Worm (Caenorhabditis elegans) whole organism, L4 larva: ENCODE results near the gene ccpp-6.

Experiments
- D1046.2 ChIP-seq: fragments of 200-800 bp; sonication (Bioruptor generic); IDR thresholded peaks from 2 replicates; pipeline ENCODE4 v1.3.6; 2022; ENCODE audit warnings: missing genetic modification characterization, missing compliant biosample characterization
- F10B5.3 ChIP-seq: sonication (generic microtip); optimal IDR thresholded peaks from 2 replicates; lab custom pipeline; 2016; ENCODE audit warnings: mild to moderate bottlenecking, missing genetic modification characterization, missing compliant biosample characterization
- F26F4.8 ChIP-seq: fragments of 200-800 bp; sonication (Bioruptor generic); conservative IDR thresholded peaks from 2 replicates; pipeline ENCODE4 v1.3.6; 2022; ENCODE audit warnings: missing genetic modification characterization, missing compliant biosample characterization
- Y105C5A.15 ChIP-seq: fragments of 200-800 bp; sonication (Bioruptor generic); IDR thresholded peaks from 2 replicates; pipeline ENCODE4 v1.3.6; 2022; ENCODE audit warnings: missing genetic modification characterization, missing compliant biosample characterization
- aha-1 ChIP-seq: fragments of 150-350 bp; peaks from one replicate; lab custom pipeline; 2014; ENCODE audit warnings: missing biosample characterization, missing genetic modification characterization
- arid-1 ChIP-seq: fragments of 200-800 bp; sonication (Bioruptor generic); conservative IDR thresholded peaks from 2 replicates; pipeline ENCODE4 v1.3.6; 2022; ENCODE audit warnings: missing genetic modification reagents, missing genetic modification characterization, missing compliant biosample characterization
- attf-4 ChIP-seq: sonication (generic microtip); optimal IDR thresholded peaks from 3 replicates; lab custom pipeline; 2017; ENCODE audit warnings: missing biosample characterization, missing genetic modification characterization
- ceh-28 ChIP-seq: fragments of 150-350 bp; optimal IDR thresholded peaks from 2 replicates; lab custom pipeline; 2014; ENCODE audit warnings: missing biosample characterization, missing genetic modification reagents, missing genetic modification characterization
- ceh-32 ChIP-seq: sonication (generic microtip); optimal IDR thresholded peaks from 2 replicates; lab custom pipeline; 2016; ENCODE audit warnings: mild to moderate bottlenecking, missing genetic modification characterization, missing compliant biosample characterization; ENCODE audit not compliant: poor library complexity
- ceh-62 ChIP-seq: sonication (generic microtip); optimal IDR thresholded peaks from 2 replicates; lab custom pipeline; 2017; ENCODE audit warnings: missing biosample characterization, missing genetic modification characterization
- ces-1 ChIP-seq: fragments of 150-350 bp; sonication (generic microtip); optimal IDR thresholded peaks from 4 replicates; lab custom pipeline; 2014; ENCODE audit warnings: missing biosample characterization, missing genetic modification reagents, missing genetic modification characterization
- ctbp-1 ChIP-seq: fragments of 200-800 bp; sonication (Bioruptor generic); IDR thresholded peaks from 2 replicates; pipeline ENCODE4 v1.3.6; 2022; ENCODE audit warnings: missing genetic modification reagents, missing genetic modification characterization, missing compliant biosample characterization
- daf-16 ChIP-seq, 3 experiments: sonication (generic microtip); optimal IDR thresholded peaks; 2 replicates each; lab custom pipeline; 2016 to 2017; ENCODE audit warnings: missing genetic modification characterization in 3 of 3, missing genetic modification reagents in 3 of 3, mild to moderate bottlenecking in 2 of 3, missing compliant biosample characterization in 2 of 3, missing biosample characterization in 1 of 3, moderate library complexity in 1 of 3
- dmd-8 ChIP-seq: fragments of 200-800 bp; sonication (Bioruptor generic); IDR thresholded peaks from 2 replicates; pipeline ENCODE4 v1.3.6; 2022; ENCODE audit warnings: missing genetic modification characterization, missing compliant biosample characterization
- dmd-9 ChIP-seq: fragments of 200-800 bp; sonication (Bioruptor generic); IDR thresholded peaks from 2 replicates; pipeline ENCODE4 v1.3.6; 2022; ENCODE audit warnings: missing genetic modification reagents, missing genetic modification characterization, missing compliant biosample characterization
- dpl-1 ChIP-seq: fragments of 150-350 bp; optimal IDR thresholded peaks from 2 replicates; lab custom pipeline; 2014; ENCODE audit warnings: missing biosample characterization, missing genetic modification reagents, missing genetic modification characterization
- dve-1 ChIP-seq: sonication (generic microtip); optimal IDR thresholded peaks from 2 replicates; lab custom pipeline; 2017; ENCODE audit warnings: antibody characterized with exemption, mild to moderate bottlenecking, missing genetic modification characterization, missing compliant biosample characterization; ENCODE audit not compliant: insufficient read depth
- egl-27 ChIP-seq: sonication (generic microtip); optimal IDR thresholded peaks from 3 replicates; lab custom pipeline; 2017; ENCODE audit warnings: missing biosample characterization, missing genetic modification reagents, missing genetic modification characterization
- egl-43 ChIP-seq: fragments of 200-800 bp; sonication (Bioruptor generic); IDR thresholded peaks from 2 replicates; pipeline ENCODE4 v1.3.6; 2022; ENCODE audit warnings: missing genetic modification reagents, missing genetic modification characterization, missing compliant biosample characterization
- hlh-11 ChIP-seq: fragments of 200-800 bp; sonication (Bioruptor generic); optimal IDR thresholded peaks from 2 replicates; lab custom pipeline; 2018; ENCODE audit warnings: mild to moderate bottlenecking, missing genetic modification characterization, missing compliant biosample characterization
- hlh-30 ChIP-seq: sonication (generic microtip); optimal IDR thresholded peaks from 2 replicates; lab custom pipeline; 2017; ENCODE audit warnings: antibody characterized with exemption, mild to moderate bottlenecking, missing genetic modification characterization, missing compliant biosample characterization; ENCODE audit not compliant: insufficient read depth
- lin-15B ChIP-seq: fragments of 150-350 bp; sonication (generic microtip); optimal IDR thresholded peaks from 3 replicates; lab custom pipeline; 2014; ENCODE audit warnings: missing biosample characterization, missing genetic modification characterization
- lin-38 ChIP-seq: fragments of 200-800 bp; sonication (Bioruptor generic); IDR thresholded peaks from 2 replicates; pipeline ENCODE4 v1.3.6; 2022; ENCODE audit warnings: missing genetic modification reagents, missing genetic modification characterization, missing compliant biosample characterization
- lir-3 ChIP-seq: sonication (generic microtip); optimal IDR thresholded peaks from 2 replicates; lab custom pipeline; 2016; ENCODE audit warnings: mild to moderate bottlenecking, missing genetic modification characterization, missing compliant biosample characterization
- lsy-2 ChIP-seq, 2 experiments: fragments of 150-350 bp in 1 of 2; sonication (generic microtip) in 1 of 2; optimal IDR thresholded peaks; 2 replicates each; lab custom pipeline; 2014 to 2017; ENCODE audit warnings: missing biosample characterization in 2 of 2, missing genetic modification characterization in 2 of 2
- madf-9 ChIP-seq: fragments of 200-800 bp; sonication (Bioruptor generic); conservative IDR thresholded peaks from 2 replicates; pipeline ENCODE4 v1.3.6; 2022; ENCODE audit warnings: missing genetic modification reagents, missing genetic modification characterization, missing compliant biosample characterization
- mdt-29 ChIP-seq: fragments of 200-800 bp; sonication (Bioruptor generic); IDR thresholded peaks from 2 replicates; pipeline ENCODE4 v1.3.6; 2022; ENCODE audit warnings: missing genetic modification reagents, missing genetic modification characterization, missing compliant biosample characterization
- mes-2 ChIP-seq: sonication (generic microtip); optimal IDR thresholded peaks from 2 replicates; lab custom pipeline; 2016; ENCODE audit warnings: missing genotype, mild to moderate bottlenecking, missing genetic modification characterization, missing compliant biosample characterization; ENCODE audit not compliant: poor library complexity, severe bottlenecking
- mxl-3 ChIP-seq: fragments of 200-800 bp; sonication (Bioruptor generic); optimal IDR thresholded peaks from 2 replicates; lab custom pipeline; 2018; ENCODE audit warnings: mild to moderate bottlenecking, missing genetic modification characterization, missing compliant biosample characterization
- nhr-28 ChIP-seq: fragments of 150-350 bp; optimal IDR thresholded peaks from 2 replicates; lab custom pipeline; 2014; ENCODE audit warnings: missing biosample characterization, missing genetic modification characterization
- pha-4 ChIP-seq, 2 experiments: fragments of 150-350 bp in 1 of 2; fragments of 200-800 bp in 1 of 2; sonication (Bioruptor generic) in 1 of 2; IDR thresholded peaks in 1 of 2; optimal IDR thresholded peaks in 1 of 2; 2 replicates each; pipeline versions ENCODE4 v1.3.6 to Lab custom; 2014 to 2022; ENCODE audit warnings: missing genetic modification characterization in 2 of 2, missing genetic modification reagents in 2 of 2, missing biosample characterization in 1 of 2, missing compliant biosample characterization in 1 of 2
- rbr-2 ChIP-seq: sonication (generic microtip); optimal IDR thresholded peaks from 2 replicates; lab custom pipeline; 2016; ENCODE audit warnings: missing genotype, missing genetic modification characterization, missing compliant biosample characterization
- set-16 ChIP-seq: fragments of 200-800 bp; sonication (Bioruptor generic); IDR thresholded peaks from 2 replicates; pipeline ENCODE4 v1.3.6; 2022; ENCODE audit warnings: missing genetic modification reagents, missing genetic modification characterization, missing compliant biosample characterization
- spr-1 ChIP-seq: sonication (generic microtip); optimal IDR thresholded peaks from 2 replicates; lab custom pipeline; 2016; ENCODE audit warnings: mild to moderate bottlenecking, missing genetic modification characterization, missing compliant biosample characterization
- tag-97 ChIP-seq: fragments of 200-800 bp; sonication (Bioruptor generic); IDR thresholded peaks from 2 replicates; pipeline ENCODE4 v1.3.6; 2022; ENCODE audit warnings: missing genetic modification characterization, missing compliant biosample characterization
- unc-62 ChIP-seq, 3 experiments: fragments of 150-350 bp in 1 of 3; sonication (generic microtip); optimal IDR thresholded peaks in 2 of 3; peaks in 1 of 3; 1 replicate in 1 of 3; 2 replicates in 2 of 3; lab custom pipeline; 2014 to 2017; ENCODE audit warnings: missing biosample characterization in 3 of 3, missing genetic modification characterization in 3 of 3, missing genetic modification reagents in 3 of 3, missing genotype in 1 of 3
- zfp-2 ChIP-seq: sonication (generic microtip); optimal IDR thresholded peaks from 2 replicates; lab custom pipeline; 2016; ENCODE audit warnings: mild to moderate bottlenecking, missing genetic modification characterization, missing compliant biosample characterization
- zip-11 ChIP-seq: fragments of 200-800 bp; sonication (Bioruptor generic); IDR thresholded peaks from 2 replicates; pipeline ENCODE4 v1.3.6; 2022; ENCODE audit warnings: missing genetic modification characterization, missing compliant biosample characterization
- zip-2 ChIP-seq: fragments of 150-350 bp; optimal IDR thresholded peaks from 2 replicates; lab custom pipeline; 2014; ENCODE audit warnings: missing biosample characterization, missing genetic modification characterization

ccpp-6 gene

DNA sequence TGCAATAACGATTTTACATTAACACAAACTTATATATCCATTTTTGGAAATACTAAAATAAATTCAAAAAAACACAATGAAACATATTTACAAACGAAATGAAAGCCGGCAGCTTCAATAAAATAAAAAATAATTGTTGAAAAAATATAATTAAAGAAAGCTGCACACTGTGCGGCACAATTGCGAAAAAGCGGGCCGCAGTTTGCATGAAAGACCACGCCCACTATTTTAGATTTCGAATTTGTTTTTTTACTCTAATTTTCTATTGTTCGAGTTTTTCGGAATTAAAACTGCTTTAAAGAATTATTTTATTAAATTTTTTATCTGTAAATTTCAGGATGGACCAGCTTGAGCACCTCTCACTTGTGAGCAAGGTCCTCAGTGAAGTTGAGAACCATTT is 12.1 kb upstream of the ccpp-6 start, which contains the start of gene mog-5:
Gene mog-5 (plus strand): TSS at position 338 of the 400 bp plus-strand sequence.
- TF ChIP-seq mxl-3 (GFP tag; lab: Kevin White, UChicago) = no peak
- TF ChIP-seq dpl-1 (GFP tag; lab: Kevin White, UChicago) = peak; percentile 26
- no peak for TF ChIP-seq zip-11 (GFP tag; lab: Robert Waterston, UW)
- TF ChIP-seq zip-2 (tag; lab: Kevin White, UChicago) = no peak
- TF ChIP-seq hlh-30 (tag; lab: Kevin White, UChicago) = peak; percentile 23
- no peak for TF ChIP-seq dmd-8 (GFP tag; lab: Robert Waterston, UW)
- TF ChIP-seq zfp-2 (tag; lab: Kevin White, UChicago) = no peak
- TF ChIP-seq mdt-29 = no peak
- no peak for TF ChIP-seq Y105C5A.15 (GFP tag; lab: Robert Waterston, UW)
- TF ChIP-seq F10B5.3 (tag; lab: Kevin White, UChicago) = no peak
- no peak for TF ChIP-seq unc-62 (GFP tag; optimal IDR thresholded peaks at IDR 0.05 in 1 of 2; lab: Kevin White, UChicago)
- no peak for TF ChIP-seq unc-62 (tag; optimal IDR thresholded peaks at IDR 0.05; lab: Kevin White, UChicago)
- TF ChIP-seq mes-2 (tag; lab: Kevin White, UChicago) = peak; percentile 77
- no peak for TF ChIP-seq madf-9 (GFP tag; lab: Robert Waterston, UW)
- no peak for TF ChIP-seq lin-15B
- TF ChIP-seq rbr-2 (tag; lab: Kevin White, UChicago) = no peak
- TF ChIP-seq dmd-9 = no peak
- TF ChIP-seq dve-1 (tag; lab: Kevin White, UChicago) = no peak
- TF ChIP-seq lsy-2 (tag; optimal IDR thresholded peaks at IDR 0.05; lab: Kevin White, UChicago) = no peak
- TF ChIP-seq ceh-62 (tag; lab: Kevin White, UChicago) = no peak
- TF ChIP-seq set-16 (GFP tag; lab: Robert Waterston, UW) = no peak
- no peak for TF ChIP-seq arid-1 (GFP tag; lab: Robert Waterston, UW)
- no peak for TF ChIP-seq ces-1 (GFP tag; lab: Kevin White, UChicago)
- TF ChIP-seq aha-1 (tag; lab: Kevin White, UChicago) = no peak
- no peak for TF ChIP-seq F26F4.8 (GFP tag; lab: Robert Waterston, UW)
- TF ChIP-seq egl-43 (GFP tag; lab: Robert Waterston, UW) = no peak
- no peak for TF ChIP-seq ceh-28 (tag; lab: Kevin White, UChicago)
- no peak for TF ChIP-seq pha-4 (GFP tag; IDR thresholded peaks at IDR 0.05; lab: Robert Waterston, UW)
- peak; percentile 25 for TF ChIP-seq pha-4 (tag; optimal IDR thresholded peaks at IDR 0.05; lab: Kevin White, UChicago)
- TF ChIP-seq lin-38 (GFP tag; lab: Robert Waterston, UW) = peak; percentile 40; the same call in 1 of the 2 replicates
- no peak for TF ChIP-seq ctbp-1 (GFP tag; lab: Robert Waterston, UW)
- no peak for TF ChIP-seq spr-1 (tag; lab: Kevin White, UChicago)
- TF ChIP-seq tag-97 = no peak

DNA sequence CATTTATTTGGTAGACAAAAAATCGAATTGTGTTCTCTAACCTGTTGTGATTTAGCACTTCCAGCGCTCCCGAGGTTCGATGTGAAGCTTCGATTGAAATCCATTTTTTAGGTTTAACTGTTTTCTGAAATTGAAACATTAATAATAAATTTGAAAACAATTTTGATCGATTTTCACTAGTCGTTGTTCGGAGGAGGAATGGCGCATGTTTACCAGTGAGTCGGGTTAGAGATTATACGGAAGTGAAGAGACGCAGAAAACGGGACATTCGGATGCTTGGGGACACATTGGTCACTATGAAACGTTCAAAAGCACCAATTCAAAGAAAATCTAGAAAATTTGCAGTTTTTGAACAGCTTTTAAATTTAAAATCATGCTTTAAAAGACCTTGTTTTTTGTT is 11.7 kb upstream of the ccpp-6 start, which contains the start of gene fbxl-3:
Gene fbxl-3 (minus strand): TSS at position 124 of the 400 bp plus-strand sequence.
- TF ChIP-seq ceh-32 (tag; lab: Kevin White, UChicago) = no peak
- TF ChIP-seq attf-4 (tag; lab: Kevin White, UChicago) = no peak
- TF ChIP-seq zip-2 (tag; lab: Kevin White, UChicago) = no peak
- no peak for TF ChIP-seq egl-27 (tag; lab: Kevin White, UChicago)
- no peak for TF ChIP-seq D1046.2
- peak; percentile 11 for TF ChIP-seq hlh-11 (tag; lab: Kevin White, UChicago)
- TF ChIP-seq aha-1 (tag; lab: Kevin White, UChicago) = no peak
- TF ChIP-seq lir-3 (tag; lab: Kevin White, UChicago) = no peak
- TF ChIP-seq daf-16 (GFP tag; optimal IDR thresholded peaks at IDR 0.05; lab: Kevin White, UChicago) = no peak
- TF ChIP-seq daf-16 (tag; optimal IDR thresholded peaks at IDR 0.05; lab: Kevin White, UChicago) = peak; percentile 61
- TF ChIP-seq nhr-28 = peak; percentile 2
- TF ChIP-seq ceh-62 (tag; lab: Kevin White, UChicago) = no peak
